Worm (Caenorhabditis elegans) whole organism, L3 larva: ENCODE results near the gene rpl-10.

ENCODE experiments used
- ceh-82 ChIP-seq: fragments of 150-350 bp; optimal IDR thresholded peaks from 2 replicates; lab custom pipeline; 2014; ENCODE audit warnings: missing biosample characterization, missing genetic modification characterization
- egl-27 ChIP-seq: sonication (generic microtip); optimal IDR thresholded peaks from 4 replicates; lab custom pipeline; 2017; ENCODE audit warnings: missing biosample characterization, missing genetic modification reagents, missing genetic modification characterization
- nhr-237 ChIP-seq: fragments of 150-350 bp; optimal IDR thresholded peaks from 2 replicates; lab custom pipeline; 2014; ENCODE audit warnings: missing biosample characterization, missing genetic modification characterization
- nhr-28 ChIP-seq: fragments of 150-350 bp; optimal IDR thresholded peaks from 2 replicates; lab custom pipeline; 2014; ENCODE audit warnings: missing biosample characterization, missing genetic modification characterization

DNA sequence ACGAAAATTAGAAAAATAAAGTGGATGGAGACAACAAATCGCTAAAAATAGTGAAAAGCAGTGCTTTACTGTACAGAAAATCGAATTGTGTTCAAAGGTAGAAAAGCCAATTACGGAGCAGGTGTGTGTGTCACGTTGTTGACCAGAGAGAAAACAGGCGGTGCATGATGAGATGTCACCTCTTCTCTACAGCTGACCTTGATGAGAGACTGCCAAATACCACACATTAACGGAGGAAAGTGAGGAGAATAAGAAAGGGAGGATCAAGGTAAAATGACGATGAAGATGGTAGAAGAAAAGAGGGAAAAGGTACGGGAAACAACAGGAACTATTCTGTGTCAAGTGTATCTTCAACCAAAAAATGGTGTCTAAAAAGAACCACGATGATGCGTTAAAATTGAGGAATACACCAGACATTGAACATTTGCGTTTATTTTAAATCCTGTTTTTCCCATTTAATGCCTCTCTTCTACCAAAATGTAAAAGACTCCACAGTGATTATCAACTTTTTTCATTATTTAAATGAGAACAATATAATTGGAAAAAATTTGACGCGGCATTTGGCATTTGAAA lies 44.4 kb upstream of the rpl-10 start:
- no peak for TF ChIP-seq ceh-82 (tag; lab: Kevin White, UChicago)
- no peak for TF ChIP-seq nhr-28 (tag; lab: Kevin White, UChicago)
- TF ChIP-seq nhr-237 (tag; lab: Kevin White, UChicago): no peak
- no peak for TF ChIP-seq egl-27 (tag; lab: Kevin White, UChicago)
